Fruit fly (Drosophila melanogaster): Measurements from ENCODE around the gene CG44303.

dm6 chrX:6662378-6662777, 24.8 kb downstream of the CG44303 start:
- no peak for TF ChIP-seq rn (GFP tag; IDR thresholded peaks at IDR 0.05)
- TF ChIP-seq CG9948 (tag; optimal IDR thresholded peaks at IDR 0.05), result no peak
- TF ChIP-seq Pif1B (GFP tag; optimal IDR thresholded peaks at IDR 0.05), result no peak
- TF ChIP-seq Pif1A (GFP tag; optimal IDR thresholded peaks at IDR 0.05), result no peak
- no peak for TF ChIP-seq Snoo (tag; optimal IDR thresholded peaks at IDR 0.05)
- no peak for TF ChIP-seq CG14655 (GFP tag; optimal IDR thresholded peaks at IDR 0.05)

Measured in whole organism, pupa.